Fruit fly (Drosophila melanogaster) ovary, adult (tissue): ENCODE results near the gene Psf1.
"Not testable (repeated sequence)": the region's sequence is repeated elsewhere in the genome, so short reads cannot be mapped to it uniquely, and the experiment has no call there.

ENCODE experiments used
- CG17801 ChIP-seq: fragments of 200-800 bp; optimal IDR thresholded peaks from 2 replicates; lab custom pipeline; 2019; ENCODE audit warnings: missing biosample characterization, mild to moderate bottlenecking, missing genetic modification characterization, moderate library complexity; ENCODE audit not compliant: partially characterized antibody

Gene Psf1

DNA sequence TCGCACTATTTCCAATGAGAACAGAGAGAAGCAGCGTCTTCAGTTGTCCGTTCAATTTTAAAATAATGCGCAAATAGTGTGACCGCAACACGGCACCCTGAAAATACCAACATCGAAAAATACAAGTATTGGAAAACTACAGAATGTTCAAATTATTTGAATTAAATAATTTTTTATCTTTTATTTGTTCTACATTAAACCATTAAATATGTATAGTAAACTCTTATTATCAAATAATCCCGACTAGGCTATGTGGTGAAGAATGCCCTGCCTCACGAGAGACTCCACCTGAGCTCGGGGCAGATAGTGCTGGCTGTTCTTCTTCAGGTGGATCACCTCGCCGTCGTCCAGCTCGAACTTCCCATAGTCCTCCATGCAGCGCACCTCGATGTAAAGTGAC lies 654 bp downstream of the Psf1 start, which contains the start of gene CG32318:
Gene CG32318, minus strand, starts transcription at position 101 of the 400 bp plus-strand sequence.
- not testable (repeated sequence) for TF ChIP-seq CG17801 (GFP tag; lab: Kevin White, UChicago)

DNA sequence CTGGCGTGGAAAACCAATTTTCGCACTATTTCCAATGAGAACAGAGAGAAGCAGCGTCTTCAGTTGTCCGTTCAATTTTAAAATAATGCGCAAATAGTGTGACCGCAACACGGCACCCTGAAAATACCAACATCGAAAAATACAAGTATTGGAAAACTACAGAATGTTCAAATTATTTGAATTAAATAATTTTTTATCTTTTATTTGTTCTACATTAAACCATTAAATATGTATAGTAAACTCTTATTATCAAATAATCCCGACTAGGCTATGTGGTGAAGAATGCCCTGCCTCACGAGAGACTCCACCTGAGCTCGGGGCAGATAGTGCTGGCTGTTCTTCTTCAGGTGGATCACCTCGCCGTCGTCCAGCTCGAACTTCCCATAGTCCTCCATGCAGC lies 1.7 kb downstream of the Psf1 start, which contains the start of gene Klp61F:
Gene Klp61F, minus strand, starts transcription at position 101 of the 400 bp plus-strand sequence.
- TF ChIP-seq CG17801 (GFP tag; lab: Kevin White, UChicago), result not testable (repeated sequence)

DNA sequence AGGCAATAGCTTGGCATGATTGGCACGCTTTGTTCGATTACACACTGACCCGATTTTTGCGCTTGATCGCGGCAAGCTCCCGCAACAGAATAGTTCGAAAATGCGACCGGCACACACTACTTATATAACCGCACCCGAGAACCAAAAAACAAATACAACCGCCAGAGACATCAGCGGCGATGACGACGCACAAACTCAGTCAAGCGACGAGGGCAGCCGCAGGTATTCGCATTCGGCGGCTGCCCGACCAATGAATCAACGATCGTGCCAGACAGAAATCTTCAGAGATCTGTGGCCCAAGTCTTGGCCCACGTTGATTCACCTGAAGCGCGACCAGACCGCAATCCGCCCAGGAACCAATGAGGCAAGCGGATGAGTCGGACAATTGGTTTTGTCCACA lies 9.3 kb downstream of the Psf1 start, which contains the start of gene CG9192:
Gene CG9192, minus strand, starts transcription at position 101 of the 400 bp plus-strand sequence.
- no peak for TF ChIP-seq CG17801 (GFP tag; lab: Kevin White, UChicago)

DNA sequence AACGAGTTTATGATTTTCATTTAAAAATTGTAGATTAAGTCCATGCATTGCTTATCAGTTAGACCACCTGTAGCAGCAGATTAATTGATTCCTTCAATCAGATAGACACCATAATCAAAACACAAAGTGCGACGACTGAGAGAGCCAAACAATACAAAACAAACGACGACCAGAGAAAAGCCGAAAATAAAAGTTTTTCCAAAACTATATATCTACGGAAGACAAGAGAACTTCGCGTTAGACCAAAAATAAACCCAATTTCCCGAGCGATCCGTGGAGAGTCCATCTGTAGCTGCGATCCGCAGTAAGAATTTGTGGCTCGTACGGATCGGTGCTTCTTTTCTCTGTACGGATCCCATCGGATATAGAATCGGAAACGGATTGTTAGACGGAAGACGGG lies 12.1 kb downstream of the Psf1 start, which contains the start of gene galene:
Gene galene, plus strand, starts transcription at position 301 of the 400 bp plus-strand sequence.
- TF ChIP-seq CG17801 (GFP tag; lab: Kevin White, UChicago), result no peak

DNA sequence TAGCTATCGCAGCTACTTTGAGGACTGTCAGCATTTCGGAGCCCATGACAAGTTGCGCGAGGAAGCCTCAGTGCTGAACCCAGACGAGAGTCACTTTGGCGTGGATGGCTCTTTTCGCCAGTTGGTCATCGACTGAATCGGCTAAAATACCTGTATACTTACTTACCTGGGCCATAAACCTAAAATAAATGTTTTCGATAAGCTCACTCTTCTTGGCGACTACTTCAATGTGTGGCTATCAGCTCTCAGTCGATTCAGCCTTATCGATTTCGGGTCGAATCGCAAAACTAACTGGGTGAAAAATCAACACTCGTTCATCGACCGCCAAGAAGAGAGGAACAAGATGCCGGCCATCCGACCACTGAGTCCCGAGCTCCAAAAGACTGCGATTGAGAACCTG lies 13.6 kb downstream of the Psf1 start, which contains the start of gene CG33966:
Gene CG33966, plus strand, starts transcription at position 301 of the 400 bp plus-strand sequence.
- no peak for TF ChIP-seq CG17801 (GFP tag; lab: Kevin White, UChicago)

DNA sequence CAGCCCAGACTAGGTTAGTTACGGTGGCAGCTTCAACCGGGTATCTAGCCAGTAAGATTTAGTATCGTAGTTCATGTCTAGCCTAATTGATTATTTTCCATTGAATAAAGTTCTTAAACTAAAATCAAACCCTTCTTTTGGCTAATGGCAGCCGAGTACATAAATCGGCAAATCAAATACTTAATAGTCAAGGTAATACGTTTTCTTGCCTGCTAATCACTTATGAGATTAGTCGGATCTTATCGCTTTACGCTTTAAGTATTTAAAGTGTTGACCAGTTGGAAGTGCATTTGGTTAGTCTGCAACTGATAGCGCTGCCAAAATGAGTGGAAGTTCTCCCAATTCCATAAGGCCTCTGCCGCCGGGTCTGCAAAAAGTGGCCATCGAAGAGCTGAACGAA lies 14.9 kb downstream of the Psf1 start, which contains the start of gene CG33965:
Gene CG33965, plus strand, starts transcription at position 301 of the 400 bp plus-strand sequence.
- no peak for TF ChIP-seq CG17801 (GFP tag; lab: Kevin White, UChicago)

DNA sequence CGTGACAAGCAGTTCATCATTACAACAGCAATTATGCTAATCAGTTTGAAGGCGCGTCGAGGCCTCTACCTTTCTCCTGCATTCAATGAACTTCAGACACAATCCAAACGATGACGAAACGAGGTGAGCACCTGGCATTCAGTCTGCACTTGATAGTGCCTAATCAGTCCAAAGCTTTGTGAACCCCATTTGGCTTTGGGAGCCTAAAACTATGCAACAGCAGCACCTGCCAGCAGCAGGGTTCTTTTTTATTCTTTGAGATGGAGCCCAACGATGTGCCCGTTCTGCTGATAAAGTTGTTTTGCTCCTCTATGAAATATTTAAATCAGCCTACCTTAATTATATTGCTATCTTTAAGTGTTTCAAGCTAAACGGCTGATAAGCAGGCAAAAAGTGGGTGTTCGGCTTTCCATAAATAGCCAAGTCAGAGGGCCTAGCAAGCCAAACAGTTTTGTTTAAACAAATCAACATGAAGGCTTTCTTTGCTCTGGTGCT lies 20.1 kb downstream of the Psf1 start, which contains the start of gene LysS:
Gene LysS, plus strand, starts transcription at position 445 of the 495 bp plus-strand sequence.
- TF ChIP-seq CG17801 (GFP tag; lab: Kevin White, UChicago), result no peak

DNA sequence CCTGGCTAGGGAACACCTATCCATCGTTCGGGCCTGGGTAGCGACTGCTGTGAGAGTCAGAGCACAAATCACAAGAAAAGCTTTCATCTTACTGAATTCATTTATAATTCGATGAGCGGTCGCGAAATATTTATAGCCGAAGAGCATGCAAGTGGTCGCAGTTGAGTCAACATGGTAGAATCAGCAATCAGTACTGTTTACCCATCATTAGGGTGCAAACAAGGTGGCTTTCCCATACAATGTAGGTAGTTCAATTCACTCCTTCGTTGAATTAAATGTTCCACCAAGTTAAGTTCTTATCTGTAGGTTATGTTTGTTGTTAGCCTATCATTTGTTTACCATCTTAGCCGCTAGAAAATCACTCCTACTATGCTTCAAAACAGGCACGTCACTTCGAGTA lies 28.9 kb downstream of the Psf1 start, which contains the start of gene LysP:
Gene LysP, minus strand, starts transcription at position 101 of the 400 bp plus-strand sequence.
- TF ChIP-seq CG17801 (GFP tag; lab: Kevin White, UChicago), result no peak

DNA sequence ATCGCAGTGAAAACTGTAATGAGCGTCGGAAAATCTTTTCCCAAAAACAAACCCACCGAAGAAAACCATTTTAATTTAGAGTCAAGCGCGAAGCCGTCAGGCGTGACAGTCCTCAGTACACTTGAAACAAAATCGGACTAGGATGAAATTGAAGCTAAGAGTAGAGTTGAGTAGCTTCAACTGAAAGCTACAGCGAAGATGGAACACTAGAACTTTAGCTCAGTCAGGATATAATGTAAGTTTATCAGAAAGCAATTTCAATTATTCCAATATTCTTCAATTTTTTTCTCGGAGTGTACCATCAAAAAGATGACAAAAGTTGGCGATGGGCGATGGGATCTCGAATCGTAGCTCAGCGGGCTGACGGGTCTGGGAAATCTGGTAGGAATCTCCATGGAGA lies 31.0 kb downstream of the Psf1 start:
- TF ChIP-seq CG17801 (GFP tag; lab: Kevin White, UChicago), result no peak

DNA sequence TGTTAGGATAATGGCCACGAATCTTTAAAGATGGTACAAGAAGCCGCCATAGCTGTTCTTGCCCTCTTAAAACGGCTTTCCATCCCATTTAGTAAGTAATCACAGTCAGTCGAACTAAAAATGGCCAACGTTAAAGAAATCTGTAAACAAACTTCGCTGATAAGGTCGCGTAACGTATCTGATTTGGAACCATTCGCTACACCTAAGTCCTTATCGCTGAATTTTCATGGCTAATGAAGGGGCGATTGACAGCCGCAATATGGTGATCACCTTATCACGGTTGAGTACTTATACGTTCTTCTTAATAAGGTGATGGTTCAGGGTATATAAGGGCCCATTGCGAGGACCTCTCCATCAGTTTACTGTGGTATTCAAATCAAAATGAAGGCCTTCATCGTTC lies 34.9 kb downstream of the Psf1 start, which contains the start of gene LysE:
Gene LysE, plus strand, starts transcription at position 257 of the 400 bp plus-strand sequence.
- TF ChIP-seq CG17801 (GFP tag; lab: Kevin White, UChicago), result no peak

DNA sequence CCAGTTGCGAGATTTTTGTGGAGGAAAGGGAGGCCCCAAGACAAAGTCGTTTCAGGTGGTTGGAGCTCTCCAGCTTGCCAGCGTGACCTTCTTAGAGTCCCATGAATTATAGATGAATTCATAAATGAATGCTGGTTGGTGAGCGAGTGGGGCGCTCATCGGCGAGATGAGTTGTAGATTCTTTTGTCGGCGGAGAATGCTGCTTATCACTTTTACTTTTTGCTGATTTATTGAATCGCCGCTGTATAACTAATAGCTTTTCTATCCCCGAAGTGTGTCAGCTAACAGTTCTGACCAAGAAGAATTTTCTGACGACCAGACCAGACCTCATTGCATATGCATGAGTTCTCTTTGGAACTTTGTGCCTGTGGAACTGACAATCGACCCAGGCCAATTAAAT lies 35.4 kb downstream of the Psf1 start:
- no peak for TF ChIP-seq CG17801 (GFP tag; lab: Kevin White, UChicago)

DNA sequence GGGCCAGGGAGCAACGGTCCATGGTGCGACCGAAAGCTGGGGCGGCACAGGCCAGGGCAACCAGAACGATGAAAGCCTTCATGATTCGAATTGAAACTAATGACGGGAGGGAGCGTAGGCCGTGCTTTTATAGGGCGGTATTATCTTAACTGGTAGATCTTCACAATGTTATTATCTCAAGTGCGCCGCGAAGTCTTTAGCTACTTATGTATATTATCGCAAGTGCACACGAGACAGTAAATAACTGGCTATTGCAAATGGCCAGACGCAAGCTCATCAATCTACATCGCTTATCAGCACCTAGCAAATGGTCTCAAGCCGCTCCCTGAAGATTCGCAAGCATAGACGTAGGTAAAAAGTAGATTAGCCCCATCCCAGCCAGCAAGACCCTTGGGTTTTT lies 36.4 kb downstream of the Psf1 start, which contains the start of gene LysD:
Gene LysD, minus strand, starts transcription at position 101 of the 400 bp plus-strand sequence.
- no peak for TF ChIP-seq CG17801 (GFP tag; lab: Kevin White, UChicago)

DNA sequence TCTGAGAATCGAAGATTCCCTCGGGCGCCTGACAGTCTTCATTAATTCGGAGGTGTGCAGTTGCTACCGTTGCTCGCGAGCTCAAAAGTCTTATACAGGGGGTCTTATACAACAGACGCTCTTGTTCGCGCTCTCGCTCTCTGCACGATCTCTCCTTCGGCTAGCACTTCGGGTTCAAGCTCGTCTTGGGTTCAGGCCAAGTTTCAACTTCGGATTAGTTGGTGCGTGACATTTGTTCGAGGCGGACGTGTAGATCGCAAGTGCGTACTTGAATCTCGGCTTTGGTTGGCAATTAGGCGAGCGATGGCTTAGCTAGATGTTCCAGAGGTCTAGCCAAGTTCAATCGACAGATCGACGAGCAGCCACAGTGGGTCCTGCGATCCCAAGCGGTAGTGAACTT lies 39.3 kb downstream of the Psf1 start:
- no peak for TF ChIP-seq CG17801 (GFP tag; lab: Kevin White, UChicago)

DNA sequence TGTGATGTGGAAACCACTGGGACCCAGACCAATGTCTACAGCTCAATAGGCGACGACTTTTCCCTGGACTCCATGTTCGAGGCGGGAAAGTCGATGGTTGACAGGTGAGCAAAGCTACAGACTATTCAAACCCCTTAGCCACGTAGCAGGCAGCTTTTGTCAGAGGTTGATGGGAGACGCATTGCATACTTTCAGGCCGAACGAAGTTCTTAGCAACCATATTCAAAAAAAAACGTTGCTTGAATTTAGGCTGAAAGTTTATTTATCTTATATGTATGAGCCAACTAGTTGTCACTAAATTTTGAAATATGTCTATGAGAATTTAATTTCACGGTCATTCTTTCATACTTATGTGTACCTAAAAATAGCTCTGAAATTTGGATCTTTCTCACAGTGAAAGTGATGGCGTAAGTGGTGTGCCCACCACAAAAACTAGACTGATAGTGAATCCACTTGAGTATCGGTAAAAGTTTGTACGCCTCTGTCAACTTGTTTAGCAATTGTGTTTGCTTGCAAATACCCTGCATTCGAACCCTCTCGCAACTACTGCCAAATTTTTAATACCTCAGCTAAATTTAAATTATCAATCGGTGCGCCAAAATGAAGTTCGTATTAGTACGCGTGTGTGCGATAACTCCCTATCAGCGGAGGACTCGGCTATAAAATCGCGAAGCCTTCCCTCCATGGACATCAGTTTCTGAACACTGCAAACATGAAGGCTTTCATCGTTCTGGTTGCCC lies 40.6 kb downstream of the Psf1 start, which contains the start of gene LysB:
Gene LysB, plus strand, starts transcription at position 690 of the 740 bp plus-strand sequence.
- no peak for TF ChIP-seq CG17801 (GFP tag; lab: Kevin White, UChicago)
